Fruit fly (Drosophila melanogaster) Kc167 (cell line): ENCODE data around the gene CG13054.

Source experiments
- h ChIP-seq: fragments of >200 bp; optimal IDR thresholded peaks from 3 replicates; lab custom pipeline; 2018; ENCODE audit warnings: missing external identifiers
- psq ChIP-seq: fragments of >200 bp; optimal IDR thresholded peaks from 2 replicates; lab custom pipeline; 2017; ENCODE audit warnings: missing external identifiers

DNA sequence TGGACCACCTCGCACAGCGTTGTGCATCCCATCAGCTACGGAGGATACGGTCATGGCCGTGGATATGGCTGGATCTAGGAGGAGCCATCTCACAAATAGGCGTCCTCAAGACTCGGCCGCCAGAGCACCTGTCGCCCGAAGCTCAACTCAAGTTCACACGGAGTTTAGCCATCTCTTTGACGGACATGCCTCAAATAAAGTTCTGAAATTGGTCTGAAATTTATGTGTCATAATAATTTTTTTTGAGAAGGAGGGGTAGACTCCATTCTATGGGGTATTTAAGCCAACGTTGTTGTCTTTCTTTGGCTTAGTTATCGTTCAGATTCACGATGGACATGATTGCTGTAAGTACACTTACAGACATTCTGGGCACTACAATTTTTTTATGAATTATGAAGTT lies 6.1 kb upstream of the CG13054 start, which contains the start of gene CG13070:
- no peak for TF ChIP-seq h (lab: Kevin White, UChicago)
- TF ChIP-seq psq (lab: Kevin White, UChicago) = no peak
